Worm (Caenorhabditis elegans) whole organism, early embryonic: ENCODE data around the gene ZK792.7.

ENCODE experiments used
- B0310.2 ChIP-seq: sonication (generic microtip); optimal IDR thresholded peaks from 2 replicates; lab custom pipeline; 2016; ENCODE audit warnings: mild to moderate bottlenecking, missing genetic modification characterization, missing compliant biosample characterization
- aly-1 ChIP-seq: sonication (generic microtip); optimal IDR thresholded peaks from 2 replicates; lab custom pipeline; 2016; ENCODE audit warnings: missing genetic modification characterization, missing compliant biosample characterization
- ama-1 ChIP-seq: fragments of 150-350 bp; optimal IDR thresholded peaks from 2 replicates; lab custom pipeline; 2014
- flt-1 ChIP-seq: fragments of 200-800 bp; sonication (Bioruptor generic); IDR thresholded peaks from 2 replicates; pipeline ENCODE4 v1.3.6; 2022; ENCODE audit warnings: missing genetic modification characterization, missing compliant biosample characterization

DNA sequence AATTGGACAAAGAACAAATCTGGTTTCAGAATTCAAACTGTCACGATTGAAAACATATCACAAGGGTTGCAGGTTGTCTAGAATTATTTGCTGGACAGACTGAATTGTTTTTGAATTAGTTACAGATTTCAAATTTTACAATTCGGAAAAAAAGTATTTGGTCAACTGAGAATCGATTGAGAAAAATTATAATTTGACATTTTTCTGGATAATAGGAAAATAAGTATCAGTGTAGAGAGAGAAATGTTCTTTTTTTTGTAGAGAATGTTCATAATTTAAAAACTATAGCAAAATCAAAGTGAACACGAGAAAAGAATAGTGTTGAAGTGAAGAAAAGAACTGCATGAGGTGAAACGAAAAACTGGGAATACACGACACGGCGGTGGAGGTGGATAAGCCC, 6.5 kb downstream of the ZK792.7 start, which contains the start of gene dpy-20:
- TF ChIP-seq ama-1 (lab: Kevin White, UChicago) (no peak), aly-1 (tag; lab: Kevin White, UChicago) (no peak), B0310.2 (tag; lab: Kevin White, UChicago) (no peak), flt-1 (no peak)
